Fruit fly (Drosophila melanogaster) whole organism, embryonic: ENCODE data around the gene heph.

Experiments used
- Adf1 ChIP-seq: fragments of 200-800 bp; sonication (Bioruptor generic); IDR thresholded peaks from 2 replicates; pipeline ENCODE4 v1.3.6; 2022; ENCODE audit warnings: missing biosample characterization, missing genetic modification characterization
- CG11085 ChIP-seq: fragments of 200-800 bp; sonication (Bioruptor generic); IDR thresholded peaks from 2 replicates; pipeline ENCODE4 v1.3.6; 2022; ENCODE audit warnings: missing biosample characterization, missing genetic modification characterization
- CG11247 ChIP-seq: fragments of 200-800 bp; sonication (Bioruptor generic); IDR thresholded peaks from 2 replicates; pipeline ENCODE4 v1.3.6; 2022; ENCODE audit warnings: missing biosample characterization, missing genetic modification characterization
- CG11504 ChIP-seq: fragments of 200-800 bp; sonication (Bioruptor generic); optimal IDR thresholded peaks from 3 replicates; lab custom pipeline; 2019; ENCODE audit warnings: missing biosample characterization, mild to moderate bottlenecking, missing genetic modification characterization, moderate library complexity
- CG12155 ChIP-seq: fragments of 200-800 bp; sonication (Bioruptor generic); optimal IDR thresholded peaks from 3 replicates; lab custom pipeline; 2016; ENCODE audit warnings: missing biosample characterization, missing genetic modification characterization
- CG12236 ChIP-seq: fragments of 200-800 bp; sonication (Bioruptor generic); optimal IDR thresholded peaks from 2 replicates; lab custom pipeline; 2016; ENCODE audit warnings: missing biosample characterization, missing genetic modification characterization
- CG1233 ChIP-seq: fragments of 200-800 bp; sonication (Bioruptor generic); optimal IDR thresholded peaks from 4 replicates; lab custom pipeline; 2018; ENCODE audit warnings: missing biosample characterization, mild to moderate bottlenecking, missing genetic modification characterization
- CG14014 ChIP-seq: fragments of 200-800 bp; sonication (Bioruptor generic); IDR thresholded peaks from 2 replicates; pipeline ENCODE4 v1.3.6; 2022; ENCODE audit warnings: missing biosample characterization, missing genetic modification characterization
- CG14441 ChIP-seq: fragments of 200-800 bp; sonication (Bioruptor generic); IDR thresholded peaks from 2 replicates; pipeline ENCODE4 v1.3.6; 2022; ENCODE audit warnings: missing biosample characterization, missing genetic modification characterization
- CG18011 ChIP-seq: fragments of 200-800 bp; sonication (Bioruptor generic); optimal IDR thresholded peaks from 2 replicates; lab custom pipeline; 2017; ENCODE audit warnings: missing biosample characterization, missing genetic modification characterization, mild to moderate bottlenecking, moderate library complexity, missing genotype
- CG1832 ChIP-seq: fragments of 200-800 bp; sonication (Bioruptor generic); optimal IDR thresholded peaks from 2 replicates; lab custom pipeline; 2017; ENCODE audit warnings: missing biosample characterization, mild to moderate bottlenecking, missing genetic modification characterization, inconsistent platforms
- CG31388 ChIP-seq: fragments of 200-800 bp; sonication (Bioruptor generic); optimal IDR thresholded peaks from 2 replicates; lab custom pipeline; 2016; ENCODE audit warnings: missing biosample characterization, missing genetic modification characterization
- CG31441 ChIP-seq: fragments of 200-800 bp; sonication (Bioruptor generic); IDR thresholded peaks from 2 replicates; pipeline ENCODE4 v1.3.6; 2022; ENCODE audit warnings: missing biosample characterization, missing genetic modification characterization
- CG34422 ChIP-seq: fragments of 200-800 bp; sonication (Bioruptor generic); IDR thresholded peaks from 3 replicates; pipeline ENCODE4 v1.3.6; 2022; ENCODE audit warnings: missing biosample characterization, missing genetic modification characterization
- CG4328 ChIP-seq: fragments of 200-800 bp; sonication (Bioruptor generic); optimal IDR thresholded peaks from 3 replicates; lab custom pipeline; 2017; ENCODE audit warnings: missing biosample characterization, missing genetic modification reagents, missing genetic modification characterization
- CG4424 ChIP-seq: fragments of 200-800 bp; sonication (Bioruptor generic); optimal IDR thresholded peaks from 3 replicates; lab custom pipeline; 2016; ENCODE audit warnings: missing biosample characterization, missing genetic modification characterization
- CG5953 ChIP-seq: fragments of 200-800 bp; sonication (Bioruptor generic); IDR thresholded peaks from 2 replicates; pipeline ENCODE4 v1.3.6; 2022; ENCODE audit warnings: missing biosample characterization, missing genetic modification characterization
- CG7786 ChIP-seq: fragments of 200-800 bp; sonication (Bioruptor generic); optimal IDR thresholded peaks from 2 replicates; lab custom pipeline; 2016; ENCODE audit warnings: missing biosample characterization, missing genetic modification characterization
- CG8281 ChIP-seq: fragments of 200-800 bp; sonication (Bioruptor generic); optimal IDR thresholded peaks from 2 replicates; lab custom pipeline; 2018; ENCODE audit warnings: missing biosample characterization, mild to moderate bottlenecking, missing genetic modification characterization, moderate library complexity
- CG8359 ChIP-seq: fragments of 200-800 bp; sonication (Bioruptor generic); optimal IDR thresholded peaks from 2 replicates; lab custom pipeline; 2017; ENCODE audit warnings: missing biosample characterization, mild to moderate bottlenecking, missing genetic modification characterization, borderline replicate concordance
- CG9609 ChIP-seq: fragments of 200-800 bp; sonication (Bioruptor generic); optimal IDR thresholded peaks from 3 replicates; lab custom pipeline; 2016; ENCODE audit warnings: missing biosample characterization, missing genetic modification characterization
- CG9876 ChIP-seq: fragments of 200-800 bp; sonication (Bioruptor generic); optimal IDR thresholded peaks from 2 replicates; lab custom pipeline; 2016; ENCODE audit warnings: missing biosample characterization, missing genetic modification characterization
- CTCF ChIP-seq: fragments of 200-800 bp; sonication (Bioruptor generic); optimal IDR thresholded peaks from 2 replicates; lab custom pipeline; 2017; ENCODE audit warnings: missing biosample characterization, mild to moderate bottlenecking, missing genetic modification characterization, moderate library complexity
- CrebB ChIP-seq: fragments of 200-800 bp; sonication (Bioruptor generic); optimal IDR thresholded peaks from 3 replicates; lab custom pipeline; 2018; ENCODE audit warnings: missing biosample characterization, mild to moderate bottlenecking, missing genetic modification characterization
- Dek ChIP-seq: fragments of 200-800 bp; sonication (Bioruptor generic); optimal IDR thresholded peaks from 3 replicates; lab custom pipeline; 2019; ENCODE audit warnings: missing biosample characterization, mild to moderate bottlenecking, missing genetic modification characterization, moderate library complexity
- Dfd ChIP-seq, 2 experiments: fragments of >200 bp; optimal IDR thresholded peaks; 2 replicates each; lab custom pipeline; 2017; ENCODE audit warnings: missing biosample characterization in 2 of 2, missing genetic modification characterization in 2 of 2
- E2f1 ChIP-seq: fragments of 200-800 bp; sonication (Bioruptor generic); IDR thresholded peaks from 2 replicates; pipeline ENCODE4 v1.3.6; 2022; ENCODE audit warnings: missing biosample characterization, missing genetic modification characterization
- Ets97D ChIP-seq: fragments of 200-800 bp; sonication (Bioruptor generic); optimal IDR thresholded peaks from 3 replicates; lab custom pipeline; 2016; ENCODE audit warnings: missing biosample characterization, missing genetic modification characterization
- Fer1 ChIP-seq: fragments of 200-800 bp; sonication (Bioruptor generic); optimal IDR thresholded peaks from 2 replicates; lab custom pipeline; 2017; ENCODE audit warnings: missing biosample characterization, mild to moderate bottlenecking, missing genetic modification characterization
- H15 ChIP-seq: fragments of 200-800 bp; sonication (Bioruptor generic); IDR thresholded peaks from 3 replicates; pipeline ENCODE4 v1.3.6; 2022; ENCODE audit warnings: missing biosample characterization, missing genetic modification characterization
- HmgZ ChIP-seq: fragments of 200-800 bp; sonication (Bioruptor generic); optimal IDR thresholded peaks from 2 replicates; lab custom pipeline; 2018; ENCODE audit warnings: missing biosample characterization, mild to moderate bottlenecking, missing genetic modification characterization
- Lpt ChIP-seq: fragments of >200 bp; optimal IDR thresholded peaks from 2 replicates; lab custom pipeline; 2018; ENCODE audit warnings: missing biosample characterization, missing genetic modification characterization
- Meics ChIP-seq: fragments of 200-800 bp; sonication (Bioruptor generic); optimal IDR thresholded peaks from 2 replicates; lab custom pipeline; 2017; ENCODE audit warnings: missing biosample characterization, mild to moderate bottlenecking, missing genetic modification characterization
- Sox100B ChIP-seq: fragments of 200-800 bp; sonication (Bioruptor generic); optimal IDR thresholded peaks from 3 replicates; lab custom pipeline; 2018; ENCODE audit warnings: missing biosample characterization, mild to moderate bottlenecking, missing genetic modification characterization
- Taf1 ChIP-seq: fragments of 200-800 bp; sonication (Bioruptor generic); IDR thresholded peaks from 2 replicates; pipeline ENCODE4 v1.3.6; 2022; ENCODE audit warnings: missing biosample characterization, missing genetic modification characterization
- Xbp1 ChIP-seq: fragments of 200-800 bp; sonication (Bioruptor generic); optimal IDR thresholded peaks from 3 replicates; lab custom pipeline; 2016; ENCODE audit warnings: missing biosample characterization, mild to moderate bottlenecking, missing genetic modification characterization
- bab2 ChIP-seq: fragments of 200-800 bp; sonication (Bioruptor generic); optimal IDR thresholded peaks from 2 replicates; lab custom pipeline; 2016; ENCODE audit warnings: missing biosample characterization, missing genetic modification characterization
- chm ChIP-seq: fragments of 200-800 bp; sonication (Bioruptor generic); IDR thresholded peaks from 2 replicates; pipeline ENCODE4 v1.3.6; 2022; ENCODE audit warnings: missing biosample characterization, missing genetic modification characterization
- crp ChIP-seq, 2 experiments: fragments of 200-800 bp; sonication (Bioruptor generic); optimal IDR thresholded peaks; 2 replicates in 1 of 2; 3 replicates in 1 of 2; lab custom pipeline; 2017; ENCODE audit warnings: missing biosample characterization in 2 of 2, missing genetic modification characterization in 2 of 2, mild to moderate bottlenecking in 1 of 2, moderate library complexity in 1 of 2
- dan ChIP-seq: fragments of 200-800 bp; sonication (Bioruptor generic); IDR thresholded peaks from 2 replicates; pipeline ENCODE4 v1.3.6; 2022; ENCODE audit warnings: missing biosample characterization, missing genetic modification characterization
- dm ChIP-seq: fragments of 200-800 bp; sonication (Bioruptor generic); optimal IDR thresholded peaks from 3 replicates; lab custom pipeline; 2016; ENCODE audit warnings: missing biosample characterization, missing genetic modification characterization
- ewg ChIP-seq: fragments of 200-800 bp; sonication (Bioruptor generic); optimal IDR thresholded peaks from 3 replicates; lab custom pipeline; 2017; ENCODE audit warnings: mild to moderate bottlenecking, missing biosample characterization, missing genetic modification reagents, missing genetic modification characterization
- fd3F ChIP-seq: fragments of 200-800 bp; sonication (Bioruptor generic); optimal IDR thresholded peaks from 2 replicates; lab custom pipeline; 2018; ENCODE audit warnings: missing biosample characterization, mild to moderate bottlenecking, missing genetic modification characterization, moderate library complexity
- gt ChIP-seq: fragments of 200-800 bp; sonication (Bioruptor generic); IDR thresholded peaks from 2 replicates; pipeline ENCODE4 v1.3.6; 2022; ENCODE audit warnings: missing biosample characterization, missing genetic modification characterization
- knrl ChIP-seq: fragments of 200-800 bp; sonication (Bioruptor generic); IDR thresholded peaks from 3 replicates; pipeline ENCODE4 v1.3.6; 2022; ENCODE audit warnings: missing biosample characterization, missing genetic modification characterization; ENCODE audit not compliant: partially characterized antibody
- mirr ChIP-seq: fragments of 200-800 bp; sonication (Bioruptor generic); optimal IDR thresholded peaks from 3 replicates; lab custom pipeline; 2018; ENCODE audit warnings: missing biosample characterization, mild to moderate bottlenecking, missing genetic modification characterization
- row ChIP-seq: fragments of 200-800 bp; sonication (Bioruptor generic); IDR thresholded peaks from 3 replicates; pipeline ENCODE4 v1.3.6; 2022; ENCODE audit warnings: missing biosample characterization, missing genetic modification characterization
- salm ChIP-seq: fragments of 200-800 bp; sonication (Bioruptor generic); optimal IDR thresholded peaks from 2 replicates; lab custom pipeline; 2018; ENCODE audit warnings: missing biosample characterization, mild to moderate bottlenecking, missing genetic modification characterization
- schlank ChIP-seq: fragments of 200-800 bp; sonication (Bioruptor generic); optimal IDR thresholded peaks from 2 replicates; lab custom pipeline; 2018; ENCODE audit warnings: missing biosample characterization, mild to moderate bottlenecking, missing genetic modification characterization
- so ChIP-seq: fragments of 200-800 bp; sonication (Bioruptor generic); IDR thresholded peaks from 3 replicates; pipeline ENCODE4 v1.3.6; 2022; ENCODE audit warnings: missing biosample characterization, missing genetic modification characterization
- sug ChIP-seq: fragments of 200-800 bp; optimal IDR thresholded peaks from 2 replicates; lab custom pipeline; 2019; ENCODE audit warnings: missing biosample characterization, mild to moderate bottlenecking, missing genetic modification characterization, moderate library complexity

Gene heph

dm6 chr3R:31977548-31978133 lies 37.7 kb downstream of the heph start, which contains the start of gene CG2003:
TSS of gene CG2003 (plus strand) at chr3R:31978121.
- TF ChIP-seq CG7786 (GFP tag; lab: Kevin White, UChicago) (peak; percentile 71), Dfd (GFP tag; optimal IDR thresholded peaks at IDR 0.05; lab: Kevin White, UChicago) (no peak), dan (GFP tag; lab: Robert Waterston, UW) (no peak), Taf1 (GFP tag; lab: Robert Waterston, UW) (0 out of 2 replicates have a peak, but pooled peaks have one; percentile 36), CG1233 (GFP tag; lab: Kevin White, UChicago) (peak; percentile 42), CG4424 (GFP tag; lab: Kevin White, UChicago) (peak; percentile 9), CG12155 (peak; percentile 69), CG8281 (no peak), CG11504 (peak; percentile 72), CG12236 (GFP tag; lab: Kevin White, UChicago) (no peak), bab2 (GFP tag; lab: Kevin White, UChicago) (peak; percentile 78), CG18011 (GFP tag; lab: Kevin White, UChicago) (peak; percentile 38), CrebB (tag; lab: Kevin White, UChicago) (peak; percentile 62), knrl (no peak), gt (GFP tag; lab: Robert Waterston, UW) (no peak), crp (GFP tag; optimal IDR thresholded peaks at IDR 0.05; lab: Kevin White, UChicago) (peak in 1 of 2 experiments; percentile 22), CG14014 (GFP tag; lab: Robert Waterston, UW) (peak; percentile 74), Xbp1 (GFP tag; lab: Kevin White, UChicago) (peak; percentile 60), Adf1 (GFP tag; lab: Robert Waterston, UW) (peak; percentile 39; the same call in 1 of the 2 replicates), CG11085 (GFP tag; lab: Robert Waterston, UW) (no peak), chm (GFP tag; lab: Robert Waterston, UW) (peak; percentile 52; the same call in 1 of the 2 replicates), CG31388 (GFP tag; lab: Kevin White, UChicago) (no peak), sug (no peak), HmgZ (tag; lab: Kevin White, UChicago) (peak; percentile 62), CG4328 (no peak), CG1832 (GFP tag; lab: Kevin White, UChicago) (no peak), E2f1 (peak; percentile 70), CG9876 (GFP tag; lab: Kevin White, UChicago) (no peak), CG31441 (GFP tag; lab: Robert Waterston, UW) (peak; percentile 55), mirr (no peak), Meics (GFP tag; lab: Kevin White, UChicago) (peak; percentile 72), CG5953 (0 out of 2 replicates have a peak, but pooled peaks have one; percentile 17), ewg (GFP tag; lab: Kevin White, UChicago) (no peak), row (GFP tag; lab: Robert Waterston, UW) (peak; percentile 79), CG8359 (GFP tag; lab: Kevin White, UChicago) (no peak), Sox100B (GFP tag; lab: Kevin White, UChicago) (peak; percentile 20), CG34422 (GFP tag; lab: Robert Waterston, UW) (peak; percentile 71; the same call in 2 of the 3 replicates), fd3F (GFP tag; lab: Kevin White, UChicago) (peak; percentile 69), CTCF (GFP tag; lab: Kevin White, UChicago) (no peak), CG9609 (GFP tag; lab: Kevin White, UChicago) (peak; percentile 42), dm (peak; percentile 4), Dek (tag; lab: Kevin White, UChicago) (peak; percentile 66), CG11247 (GFP tag; lab: Robert Waterston, UW) (peak; percentile 72), so (GFP tag; lab: Robert Waterston, UW) (peak; percentile 75; the same call in 2 of the 3 replicates), Fer1 (peak; percentile 39), Lpt (no peak), H15 (GFP tag; lab: Robert Waterston, UW) (peak; percentile 72), CG14441 (GFP tag; lab: Robert Waterston, UW) (peak; percentile 82), salm (tag; lab: Kevin White, UChicago) (no peak), schlank (tag; lab: Kevin White, UChicago) (peak; percentile 29), Ets97D (GFP tag; lab: Kevin White, UChicago) (no peak)
